Fruit fly (Drosophila melanogaster) whole organism, embryonic: ENCODE results near the gene Exo70.

Source experiments
- CG10274 ChIP-seq: fragments of 200-800 bp; sonication (Bioruptor generic); optimal IDR thresholded peaks from 3 replicates; lab custom pipeline; 2017; ENCODE audit warnings: missing biosample characterization, mild to moderate bottlenecking, missing genetic modification characterization
- CG10543 ChIP-seq: fragments of 200-800 bp; sonication (Bioruptor generic); optimal IDR thresholded peaks from 3 replicates; lab custom pipeline; 2017; ENCODE audit warnings: missing biosample characterization, mild to moderate bottlenecking, missing genetic modification characterization, moderate library complexity
- CG11093 ChIP-seq: fragments of 200-800 bp; sonication (Bioruptor generic); IDR thresholded peaks from 3 replicates; pipeline ENCODE4 v1.3.6; 2022; ENCODE audit warnings: missing biosample characterization, missing genetic modification characterization
- CG12391 ChIP-seq: fragments of 200-800 bp; sonication (Bioruptor generic); optimal IDR thresholded peaks from 3 replicates; lab custom pipeline; 2018; ENCODE audit warnings: missing biosample characterization, mild to moderate bottlenecking, missing genetic modification characterization, moderate library complexity
- CG15479 ChIP-seq: fragments of 200-800 bp; sonication (Bioruptor generic); optimal IDR thresholded peaks from 3 replicates; lab custom pipeline; 2019; ENCODE audit warnings: missing biosample characterization, mild to moderate bottlenecking, missing genetic modification characterization, moderate library complexity
- CG18476 ChIP-seq: fragments of 200-800 bp; sonication (Bioruptor generic); optimal IDR thresholded peaks from 2 replicates; lab custom pipeline; 2016; ENCODE audit warnings: missing biosample characterization, mild to moderate bottlenecking, missing genetic modification characterization
- CG2712 ChIP-seq: fragments of 200-800 bp; optimal IDR thresholded peaks from 3 replicates; lab custom pipeline; 2019; ENCODE audit warnings: missing biosample characterization, mild to moderate bottlenecking, missing genetic modification characterization, moderate library complexity
- CG2875 ChIP-seq: fragments of 200-800 bp; sonication (Bioruptor generic); optimal IDR thresholded peaks from 2 replicates; lab custom pipeline; 2017; ENCODE audit warnings: missing biosample characterization, mild to moderate bottlenecking, missing genetic modification characterization, missing genetic modification reagents
- CG2889 ChIP-seq: fragments of 200-800 bp; sonication (Bioruptor generic); IDR thresholded peaks from 3 replicates; pipeline ENCODE4 v1.3.6; 2022; ENCODE audit warnings: missing biosample characterization, missing genetic modification characterization
- CG32772 ChIP-seq: fragments of 200-800 bp; sonication (Bioruptor generic); IDR thresholded peaks from 2 replicates; pipeline ENCODE4 v1.3.6; 2022; ENCODE audit warnings: missing biosample characterization, missing genetic modification characterization
- CG4424 ChIP-seq: fragments of 200-800 bp; sonication (Bioruptor generic); optimal IDR thresholded peaks from 3 replicates; lab custom pipeline; 2016; ENCODE audit warnings: missing biosample characterization, missing genetic modification characterization
- CG4730 ChIP-seq: fragments of 200-800 bp; sonication (Bioruptor generic); IDR thresholded peaks from 2 replicates; pipeline ENCODE4 v1.3.6; 2022; ENCODE audit warnings: missing biosample characterization, missing genetic modification characterization
- CG7987 ChIP-seq: fragments of 200-800 bp; sonication (Bioruptor generic); optimal IDR thresholded peaks from 2 replicates; lab custom pipeline; 2018; ENCODE audit warnings: missing biosample characterization, mild to moderate bottlenecking, missing genetic modification characterization, moderate library complexity
- D ChIP-seq, 2 experiments: fragments of 200-800 bp in 1 of 2; fragments of >200 bp in 1 of 2; sonication (Bioruptor generic) in 1 of 2; optimal IDR thresholded peaks; 2 replicates in 1 of 2; 3 replicates in 1 of 2; lab custom pipeline; 2017; ENCODE audit warnings: mild to moderate bottlenecking in 1 of 2, missing biosample characterization in 1 of 2, missing genetic modification characterization in 1 of 2, missing genetic modification reagents in 1 of 2
- D19A ChIP-seq: fragments of 200-800 bp; optimal IDR thresholded peaks from 3 replicates; lab custom pipeline; 2019; ENCODE audit warnings: missing biosample characterization, mild to moderate bottlenecking, missing genetic modification characterization, moderate library complexity
- Dek ChIP-seq: fragments of 200-800 bp; sonication (Bioruptor generic); optimal IDR thresholded peaks from 3 replicates; lab custom pipeline; 2019; ENCODE audit warnings: missing biosample characterization, mild to moderate bottlenecking, missing genetic modification characterization, moderate library complexity
- Drgx ChIP-seq: fragments of 200-800 bp; sonication (Bioruptor generic); IDR thresholded peaks from 2 replicates; pipeline ENCODE4 v1.3.6; 2022; ENCODE audit warnings: missing biosample characterization, missing genetic modification characterization
- Ets65A ChIP-seq: fragments of 200-800 bp; sonication (Bioruptor generic); peaks from one replicate; lab custom pipeline; 2016; ENCODE audit warnings: missing biosample characterization, missing genetic modification characterization
- Hey ChIP-seq: fragments of 200-800 bp; sonication (Bioruptor generic); optimal IDR thresholded peaks from 3 replicates; lab custom pipeline; 2018; ENCODE audit warnings: missing biosample characterization, mild to moderate bottlenecking, missing genetic modification characterization
- Hr51 ChIP-seq, 2 experiments: fragments of 200-800 bp; sonication (Bioruptor generic); optimal IDR thresholded peaks; 2 replicates in 1 of 2; 3 replicates in 1 of 2; lab custom pipeline; 2016 to 2018; ENCODE audit warnings: missing biosample characterization in 2 of 2, missing genetic modification characterization in 2 of 2, mild to moderate bottlenecking in 1 of 2, moderate library complexity in 1 of 2
- Jarid2 ChIP-seq: fragments of 200-800 bp; sonication (Bioruptor generic); optimal IDR thresholded peaks from 3 replicates; lab custom pipeline; 2017; ENCODE audit warnings: mild to moderate bottlenecking, missing biosample characterization, missing genetic modification reagents, missing genetic modification characterization
- Meics ChIP-seq: fragments of 200-800 bp; sonication (Bioruptor generic); optimal IDR thresholded peaks from 2 replicates; lab custom pipeline; 2017; ENCODE audit warnings: missing biosample characterization, mild to moderate bottlenecking, missing genetic modification characterization
- Oaz ChIP-seq: fragments of 200-800 bp; sonication (Bioruptor generic); IDR thresholded peaks from 2 replicates; pipeline ENCODE4 v1.3.6; 2022; ENCODE audit warnings: missing biosample characterization, missing genetic modification characterization
- Pdp1 ChIP-seq, 2 experiments: fragments of 200-800 bp; sonication (Bioruptor generic); optimal IDR thresholded peaks; 3 replicates each; lab custom pipeline; 2016; ENCODE audit warnings: missing biosample characterization in 2 of 2, missing genetic modification characterization in 2 of 2, mild to moderate bottlenecking in 1 of 2, moderate library complexity in 1 of 2
- Ssrp ChIP-seq: fragments of 200-800 bp; sonication (Bioruptor generic); optimal IDR thresholded peaks from 2 replicates; lab custom pipeline; 2018; ENCODE audit warnings: missing biosample characterization, mild to moderate bottlenecking, missing genetic modification characterization, moderate library complexity
- Usf ChIP-seq: fragments of 200-800 bp; sonication (Bioruptor generic); optimal IDR thresholded peaks from 2 replicates; lab custom pipeline; 2017; ENCODE audit warnings: missing genotype, missing biosample characterization, missing genetic modification characterization
- chinmo ChIP-seq: fragments of 200-800 bp; sonication (Bioruptor generic); IDR thresholded peaks from 4 replicates; pipeline ENCODE4 v1.3.6; 2022; ENCODE audit warnings: missing biosample characterization, missing genetic modification characterization; ENCODE audit not compliant: partially characterized antibody
- chm ChIP-seq: fragments of 200-800 bp; sonication (Bioruptor generic); IDR thresholded peaks from 2 replicates; pipeline ENCODE4 v1.3.6; 2022; ENCODE audit warnings: missing biosample characterization, missing genetic modification characterization
- dmrt11E ChIP-seq: fragments of 200-800 bp; sonication (Bioruptor generic); optimal IDR thresholded peaks from 3 replicates; lab custom pipeline; 2018; ENCODE audit warnings: missing biosample characterization, mild to moderate bottlenecking, missing genetic modification characterization, moderate library complexity
- dysf ChIP-seq: fragments of 200-800 bp; sonication (Bioruptor generic); IDR thresholded peaks from 3 replicates; pipeline ENCODE4 v1.3.6; 2022; ENCODE audit warnings: missing biosample characterization, missing genetic modification characterization
- eve ChIP-seq, 2 experiments: fragments of >200 bp; optimal IDR thresholded peaks; 2 replicates each; lab custom pipeline; 2017; ENCODE audit warnings: missing biosample characterization in 2 of 2, missing genetic modification characterization in 2 of 2
- gsb-n ChIP-seq: fragments of 200-800 bp; sonication (Bioruptor generic); optimal IDR thresholded peaks from 3 replicates; lab custom pipeline; 2018; ENCODE audit warnings: missing biosample characterization, mild to moderate bottlenecking, missing genetic modification characterization
- kni ChIP-seq: fragments of 200-800 bp; sonication (Bioruptor generic); optimal IDR thresholded peaks from 3 replicates; lab custom pipeline; 2017; ENCODE audit warnings: mild to moderate bottlenecking, missing biosample characterization, missing genetic modification reagents, missing genetic modification characterization
- lmd ChIP-seq: fragments of 200-800 bp; sonication (Bioruptor generic); IDR thresholded peaks from 2 replicates; pipeline ENCODE4 v1.3.6; 2022; ENCODE audit warnings: missing biosample characterization, missing genetic modification characterization
- nmo ChIP-seq: fragments of 200-800 bp; sonication (Bioruptor generic); optimal IDR thresholded peaks from 2 replicates; lab custom pipeline; 2018; ENCODE audit warnings: missing biosample characterization, mild to moderate bottlenecking, missing genetic modification characterization, moderate library complexity
- nom ChIP-seq: fragments of 200-800 bp; sonication (Bioruptor generic); optimal IDR thresholded peaks from 2 replicates; lab custom pipeline; 2017; ENCODE audit warnings: missing biosample characterization, missing genetic modification characterization, mild to moderate bottlenecking, moderate library complexity, missing genetic modification reagents
- sc ChIP-seq, 3 experiments: fragments of >200 bp in 2 of 3; fragments of 200-800 bp in 1 of 3; sonication (Bioruptor generic) in 1 of 3; optimal IDR thresholded peaks; 2 replicates in 2 of 3; 3 replicates in 1 of 3; lab custom pipeline; 2017; ENCODE audit warnings: mild to moderate bottlenecking in 1 of 3, missing biosample characterization in 1 of 3, missing genetic modification characterization in 1 of 3, missing genetic modification reagents in 1 of 3
- sens ChIP-seq: fragments of 200-800 bp; sonication (Bioruptor generic); peaks from one replicate; lab custom pipeline; 2016; ENCODE audit warnings: missing biosample characterization, missing genetic modification characterization
- sqz ChIP-seq: fragments of 200-800 bp; sonication (Bioruptor generic); optimal IDR thresholded peaks from 3 replicates; lab custom pipeline; 2018; ENCODE audit warnings: missing biosample characterization, mild to moderate bottlenecking, missing genetic modification characterization
- ssp ChIP-seq: fragments of 200-800 bp; sonication (Bioruptor generic); IDR thresholded peaks from 2 replicates; pipeline ENCODE4 v1.3.6; 2022; ENCODE audit warnings: missing biosample characterization, missing genetic modification characterization
- tap ChIP-seq: fragments of 200-800 bp; optimal IDR thresholded peaks from 3 replicates; lab custom pipeline; 2019; ENCODE audit warnings: missing biosample characterization, mild to moderate bottlenecking, missing genetic modification characterization, moderate library complexity
- vvl ChIP-seq: fragments of 200-800 bp; sonication (Bioruptor generic); IDR thresholded peaks from 2 replicates; pipeline ENCODE4 v1.3.6; 2022; ENCODE audit warnings: missing biosample characterization, missing genetic modification characterization
- z ChIP-seq: fragments of 200-800 bp; sonication (Bioruptor generic); IDR thresholded peaks from 3 replicates; pipeline ENCODE4 v1.3.6; 2022; ENCODE audit warnings: missing biosample characterization, missing genetic modification characterization
- zfh1 ChIP-seq: fragments of 200-800 bp; sonication (Bioruptor generic); IDR thresholded peaks from 3 replicates; pipeline ENCODE4 v1.3.6; 2022; ENCODE audit warnings: missing biosample characterization, missing genetic modification characterization

Exo70 gene

DNA sequence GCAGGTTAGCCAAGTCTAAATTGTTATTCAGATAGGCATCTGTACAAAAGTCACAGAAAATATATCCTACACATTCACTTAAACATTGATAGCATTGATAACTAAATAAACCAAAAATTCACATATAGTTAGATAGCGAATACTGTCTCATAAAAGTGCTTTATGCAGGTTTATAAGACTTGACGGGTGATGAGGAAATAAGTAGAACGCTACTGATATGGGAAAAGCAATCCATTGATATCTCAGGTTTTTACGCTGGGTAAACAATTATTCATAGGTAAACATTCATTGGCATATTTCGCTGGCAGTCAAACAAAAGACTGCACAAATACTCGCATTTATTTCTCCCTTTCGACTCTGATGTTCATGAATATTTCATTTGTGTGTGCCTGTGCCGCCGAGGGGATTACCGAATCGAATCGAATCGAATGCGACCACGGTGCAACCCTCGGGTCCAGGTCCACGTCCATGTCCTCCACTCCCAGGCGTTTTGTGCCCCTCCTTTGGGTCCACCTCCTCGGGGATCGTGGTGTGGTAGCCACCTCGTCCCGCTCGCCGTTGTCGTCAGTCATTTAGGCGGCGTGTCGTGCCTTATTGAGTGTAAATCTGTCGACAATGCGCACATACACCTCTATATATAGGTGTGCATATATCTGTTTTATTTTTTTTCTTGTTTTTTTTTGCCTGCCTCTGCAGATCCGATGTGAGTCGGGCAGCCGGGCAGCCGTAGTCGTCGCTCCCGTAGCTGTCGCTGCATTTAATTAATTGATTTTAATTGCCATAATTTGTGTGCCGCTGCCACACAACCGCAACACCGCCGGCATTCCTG, 48.6 kb downstream of the Exo70 start:
- TF ChIP-seq tap (no peak), zfh1 (GFP tag; lab: Robert Waterston, UW) (0 out of 3 replicates have a peak, but pooled peaks have one; percentile 13), CG2875 (GFP tag; lab: Kevin White, UChicago) (no peak), CG11093 (GFP tag; lab: Robert Waterston, UW) (0 out of 3 replicates have a peak, but pooled peaks have one; percentile 7), CG2712 (tag; lab: Kevin White, UChicago) (peak; percentile 8), Ets65A (GFP tag; lab: Kevin White, UChicago) (no peak), sc (optimal IDR thresholded peaks at IDR 0.05; lab: Kevin White, UChicago) (no peak), sc (GFP tag; optimal IDR thresholded peaks at IDR 0.05; lab: Kevin White, UChicago) (no peak), CG32772 (GFP tag; lab: Robert Waterston, UW) (peak; percentile 38; the same call in 1 of the 2 replicates), Hey (no peak), gsb-n (tag; lab: Kevin White, UChicago) (peak; percentile 11), sens (GFP tag; lab: Kevin White, UChicago) (peak; percentile 55), CG18476 (GFP tag; lab: Kevin White, UChicago) (no peak), CG4730 (0 out of 2 replicates have a peak, but pooled peaks have one; percentile 8), vvl (GFP tag; lab: Robert Waterston, UW) (peak; percentile 33; the same call in 1 of the 2 replicates), D (optimal IDR thresholded peaks at IDR 0.05; lab: Kevin White, UChicago) (no peak), D (GFP tag; optimal IDR thresholded peaks at IDR 0.05; lab: Kevin White, UChicago) (no peak), nom (GFP tag; lab: Kevin White, UChicago) (peak; percentile 18), dysf (GFP tag; lab: Robert Waterston, UW) (no peak), Jarid2 (GFP tag; lab: Kevin White, UChicago) (peak; percentile 6), Meics (GFP tag; lab: Kevin White, UChicago) (peak; percentile 8), Ssrp (tag; lab: Kevin White, UChicago) (peak; percentile 10), CG4424 (peak; percentile 18), eve (GFP tag; optimal IDR thresholded peaks at IDR 0.05; lab: Kevin White, UChicago) (no peak), Hr51 (GFP tag; optimal IDR thresholded peaks at IDR 0.05; lab: Kevin White, UChicago) (no peak), CG10274 (no peak), Oaz (0 out of 2 replicates have a peak, but pooled peaks have one; percentile 19), chinmo (GFP tag; lab: Robert Waterston, UW) (0 out of 4 replicates have a peak, but pooled peaks have one; percentile 58), nmo (GFP tag; lab: Kevin White, UChicago) (peak; percentile 10), z (GFP tag; lab: Robert Waterston, UW) (0 out of 3 replicates have a peak, but pooled peaks have one; percentile 48), lmd (GFP tag; lab: Robert Waterston, UW) (0 out of 2 replicates have a peak, but pooled peaks have one; percentile 3), Drgx (GFP tag; lab: Robert Waterston, UW) (peak; percentile 17; the same call in 1 of the 2 replicates), CG10543 (GFP tag; lab: Kevin White, UChicago) (no peak)

DNA sequence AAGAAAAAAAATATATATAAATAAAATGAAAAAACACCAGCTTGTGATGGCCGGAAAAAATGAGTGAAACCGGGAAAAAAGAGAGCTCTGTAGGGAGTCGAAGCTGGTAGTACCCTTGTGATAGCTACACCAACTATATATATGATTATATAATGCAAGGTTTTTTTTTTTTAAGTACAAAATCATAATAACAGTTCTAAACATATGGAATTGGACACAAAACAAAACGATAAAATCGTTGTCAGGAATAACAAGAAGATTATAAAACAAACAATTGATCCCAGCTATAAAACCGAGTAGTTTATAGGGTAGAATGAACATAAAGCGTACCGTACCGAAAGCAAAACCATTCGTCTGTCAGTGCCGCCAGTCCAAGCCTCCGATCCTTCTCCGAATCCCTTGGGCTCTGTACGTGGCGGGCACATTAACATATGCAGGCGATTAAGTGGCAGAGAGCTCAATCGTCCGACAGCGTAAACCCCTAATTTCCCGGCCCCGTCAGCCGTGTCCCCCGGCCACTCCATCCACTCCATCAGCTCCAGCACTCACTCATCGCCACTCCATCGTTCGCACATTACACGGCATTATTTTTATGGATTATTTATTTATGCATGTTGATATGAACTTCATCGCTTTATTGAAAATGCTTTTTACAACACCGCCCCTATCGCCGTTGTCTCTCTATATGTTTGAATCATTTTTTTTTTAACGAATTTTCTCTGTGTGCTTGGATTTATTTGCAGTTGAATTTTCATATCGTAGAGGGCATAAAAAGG, 49.8 kb downstream of the Exo70 start:
- peak; percentile 8 for TF ChIP-seq CG12391 (tag; lab: Kevin White, UChicago)
- no peak for TF ChIP-seq ssp (GFP tag; lab: Robert Waterston, UW)
- TF ChIP-seq chm, result peak; percentile 56; the same call in 1 of the 2 replicates
- TF ChIP-seq vvl (GFP tag; lab: Robert Waterston, UW), result peak; percentile 59; the same call in 1 of the 2 replicates
- TF ChIP-seq gsb-n (tag; lab: Kevin White, UChicago), result peak; percentile 39
- TF ChIP-seq Dek, result peak; percentile 3
- TF ChIP-seq CG15479 (GFP tag; lab: Kevin White, UChicago), result no peak
- TF ChIP-seq dmrt11E (tag; lab: Kevin White, UChicago), result peak; percentile 22
- TF ChIP-seq Usf, result no peak
- no peak for TF ChIP-seq CG2889 (GFP tag; lab: Robert Waterston, UW)
- peak; percentile 8 for TF ChIP-seq sqz (GFP tag; lab: Kevin White, UChicago)
- no peak for TF ChIP-seq CG7987 (GFP tag; lab: Kevin White, UChicago)
- TF ChIP-seq D19A (tag; lab: Kevin White, UChicago), result peak; percentile 45
- TF ChIP-seq sens (GFP tag; lab: Kevin White, UChicago), result peak; percentile 77
- TF ChIP-seq kni (GFP tag; lab: Kevin White, UChicago), result peak; percentile 89
- peak in 1 of 2 experiments; percentile 72 for TF ChIP-seq Pdp1 (GFP tag; optimal IDR thresholded peaks at IDR 0.05; lab: Kevin White, UChicago)
